Worm (Caenorhabditis elegans) whole organism, young adult: ENCODE measurements around the gene tim-1.
A peak's percentile ranks its signal among the peaks of the same experiment; 100 is the strongest.

Source experiments
- F39B2.1 ChIP-seq: fragments of 200-800 bp; sonication (Bioruptor generic); IDR thresholded peaks from 2 replicates; pipeline ENCODE4 v1.3.6; 2022; ENCODE audit warnings: missing genetic modification reagents, missing genetic modification characterization, missing compliant biosample characterization
- ama-1 ChIP-seq, 3 experiments: fragments of 150-350 bp in 1 of 3; sonication (generic microtip) in 2 of 3; optimal IDR thresholded peaks; 2 replicates each; lab custom pipeline; 2014 to 2018; ENCODE audit warnings: missing biosample characterization in 2 of 3, missing genetic modification characterization in 2 of 3, missing genetic modification reagents in 2 of 3
- nfya-1 ChIP-seq: sonication (generic microtip); optimal IDR thresholded peaks from 2 replicates; lab custom pipeline; 2017; ENCODE audit warnings: antibody characterized with exemption, missing compliant biosample characterization, missing genetic modification characterization, borderline replicate concordance; ENCODE audit not compliant: insufficient read depth
- nfyb-1 ChIP-seq: fragments of 200-800 bp; sonication (Bioruptor generic); IDR thresholded peaks from 2 replicates; pipeline ENCODE4 v1.3.6; 2022; ENCODE audit warnings: missing genetic modification reagents, missing genetic modification characterization, missing compliant biosample characterization
- snpc-3.4 ChIP-seq: sonication (generic microtip); optimal IDR thresholded peaks from 2 replicates; lab custom pipeline; 2017; ENCODE audit warnings: missing genetic modification characterization, mild to moderate bottlenecking, missing compliant biosample characterization, antibody characterized with exemption, moderate library complexity, missing genotype, missing genetic modification reagents

DNA sequence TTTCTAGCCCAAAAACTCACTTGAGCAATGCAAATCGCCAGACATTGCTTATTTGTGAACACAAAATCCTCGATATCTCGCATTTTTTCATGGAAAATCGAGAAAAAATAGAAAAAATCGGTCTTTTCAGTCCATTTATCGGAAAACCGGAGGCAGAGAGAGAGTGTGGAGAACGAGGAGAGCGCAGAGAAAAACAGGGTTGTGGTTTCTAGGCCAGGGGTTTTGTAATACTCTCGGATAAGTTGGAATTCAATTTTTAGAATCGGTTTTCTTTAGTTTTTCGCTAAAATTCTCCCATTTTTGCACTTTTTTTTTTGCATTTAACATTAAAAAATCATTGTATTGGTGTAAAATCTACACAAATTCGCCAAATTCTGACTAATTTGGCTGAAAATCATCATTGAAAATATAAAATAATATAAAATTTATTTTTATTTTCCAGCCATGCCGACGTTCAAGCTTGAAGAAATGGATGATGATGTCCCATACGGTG, 23.7 kb upstream of the tim-1 start, which contains the start of the genes Y75B8A.24 and Y75B8A.25:
- TF ChIP-seq nfya-1 (tag; lab: Kevin White, UChicago) (no peak), ama-1 (optimal IDR thresholded peaks at IDR 0.05; lab: Kevin White, UChicago) (no peak), ama-1 (GFP tag; optimal IDR thresholded peaks at IDR 0.05; lab: Kevin White, UChicago) (no peak), snpc-3.4 (tag; lab: Kevin White, UChicago) (peak; percentile 26), nfyb-1 (peak; percentile 74), F39B2.1 (GFP tag; lab: Robert Waterston, UW) (no peak)
